Fruit fly (Drosophila melanogaster): ENCODE data around the gene Cyp6t1.

dm6 chrX:21507485-21507884, 11.5 kb downstream of the Cyp6t1 start:
- no peak for TF ChIP-seq ttk (optimal IDR thresholded peaks at IDR 0.05)
- no peak for TF ChIP-seq psq (optimal IDR thresholded peaks at IDR 0.05)
- no peak for TF ChIP-seq h (optimal IDR thresholded peaks at IDR 0.05)
- TF ChIP-seq insv (optimal IDR thresholded peaks at IDR 0.05), result no peak

All from Kc167 (cell line).